Fruit fly (Drosophila melanogaster): Measurements from ENCODE around the gene mys.

- no peak for TF ChIP-seq ttk (optimal IDR thresholded peaks at IDR 0.05)
- TF ChIP-seq psq (optimal IDR thresholded peaks at IDR 0.05): no peak
- TF ChIP-seq h (optimal IDR thresholded peaks at IDR 0.05): no peak
- no peak for TF ChIP-seq Sin3A (optimal IDR thresholded peaks at IDR 0.05)
Measured at dm6 chrX:8115717-8116311, 54.4 kb downstream of the mys start, which contains the start of gene Gclc.
